Worm (Caenorhabditis elegans) whole organism, young adult: ENCODE data around the gene nhr-247.

Source experiments
- B0261.1 ChIP-seq: sonication (generic microtip); optimal IDR thresholded peaks from 2 replicates; lab custom pipeline; 2016; ENCODE audit warnings: mild to moderate bottlenecking, missing genetic modification characterization, moderate library complexity, missing compliant biosample characterization
- F23B12.7 ChIP-seq: sonication (generic microtip); optimal IDR thresholded peaks from 2 replicates; lab custom pipeline; 2017; ENCODE audit warnings: missing genetic modification characterization, mild to moderate bottlenecking, missing compliant biosample characterization, antibody characterized with exemption, moderate library complexity; ENCODE audit not compliant: insufficient read depth
- F49E8.2 ChIP-seq: sonication (generic microtip); optimal IDR thresholded peaks from 3 replicates; lab custom pipeline; 2017; ENCODE audit warnings: missing genetic modification characterization, mild to moderate bottlenecking, missing compliant biosample characterization, antibody characterized with exemption, moderate library complexity; ENCODE audit not compliant: insufficient read depth
- T26A5.8 ChIP-seq: sonication (generic microtip); optimal IDR thresholded peaks from 2 replicates; lab custom pipeline; 2016; ENCODE audit warnings: missing genetic modification characterization, missing compliant biosample characterization
- Y53G8AR.9 ChIP-seq: fragments of 200-800 bp; sonication (Bioruptor generic); conservative IDR thresholded peaks from 2 replicates; pipeline ENCODE4 v1.3.6; 2022; ENCODE audit warnings: missing genetic modification reagents, missing genetic modification characterization, missing compliant biosample characterization
- attf-5 ChIP-seq: fragments of 200-800 bp; sonication (Bioruptor generic); optimal IDR thresholded peaks from 2 replicates; lab custom pipeline; 2018; ENCODE audit warnings: mild to moderate bottlenecking, missing genetic modification characterization, missing compliant biosample characterization
- egl-44 ChIP-seq: fragments of 200-800 bp; sonication (Bioruptor generic); IDR thresholded peaks from 2 replicates; pipeline ENCODE4 v1.3.6; 2022; ENCODE audit warnings: missing genetic modification reagents, missing genetic modification characterization, missing compliant biosample characterization
- hsf-1 ChIP-seq: fragments of 200-800 bp; sonication (Bioruptor generic); IDR thresholded peaks from 2 replicates; pipeline ENCODE4 v1.3.6; 2022; ENCODE audit warnings: missing genetic modification reagents, missing genetic modification characterization, missing compliant biosample characterization
- lin-26 ChIP-seq: fragments of 200-800 bp; sonication (Bioruptor generic); IDR thresholded peaks from 2 replicates; pipeline ENCODE4 v1.3.6; 2022; ENCODE audit warnings: missing genetic modification reagents, missing genetic modification characterization, missing compliant biosample characterization
- mel-28 ChIP-seq: sonication (generic microtip); optimal IDR thresholded peaks from 2 replicates; lab custom pipeline; 2016; ENCODE audit warnings: borderline replicate concordance, mild to moderate bottlenecking, missing genetic modification characterization, missing compliant biosample characterization
- pha-4 ChIP-seq: fragments of 150-350 bp; sonication (generic microtip); optimal IDR thresholded peaks from 2 replicates; lab custom pipeline; 2014; ENCODE audit warnings: missing biosample characterization, missing genetic modification reagents, missing genetic modification characterization
- repo-1 ChIP-seq: sonication (generic microtip); optimal IDR thresholded peaks from 2 replicates; lab custom pipeline; 2017; ENCODE audit warnings: mild to moderate bottlenecking, missing genetic modification characterization, missing compliant biosample characterization
- unc-130 ChIP-seq: sonication (generic microtip); optimal IDR thresholded peaks from 2 replicates; lab custom pipeline; 2016; ENCODE audit warnings: missing genetic modification reagents, missing genetic modification characterization, missing compliant biosample characterization

- TF ChIP-seq F49E8.2 (tag; lab: Kevin White, UChicago) = no peak
- TF ChIP-seq F23B12.7 = no peak
- TF ChIP-seq Y53G8AR.9 (GFP tag; lab: Robert Waterston, UW) = no peak
- TF ChIP-seq egl-44 (GFP tag; lab: Robert Waterston, UW) = no peak
- TF ChIP-seq hsf-1 = no peak
- TF ChIP-seq unc-130 = no peak
- TF ChIP-seq B0261.1 (tag; lab: Kevin White, UChicago) = no peak
- TF ChIP-seq mel-28 (tag; lab: Kevin White, UChicago) = no peak
- TF ChIP-seq repo-1 (tag; lab: Kevin White, UChicago) = no peak
- no peak for TF ChIP-seq lin-26
- TF ChIP-seq T26A5.8 (tag; lab: Kevin White, UChicago) = no peak
- TF ChIP-seq attf-5 (GFP tag; lab: Kevin White, UChicago) = no peak
- no peak for TF ChIP-seq pha-4 (tag; lab: Kevin White, UChicago)
Measured at ce11 chrV:15276915-15277314, 45.9 kb upstream of the nhr-247 start, which contains the start of gene srw-17.
